Fruit fly (Drosophila melanogaster): Measurements from ENCODE around the gene mbm.

dm6 chr2L:224599-225385, 48.7 kb downstream of the mbm start:
- TF ChIP-seq psq (optimal IDR thresholded peaks at IDR 0.05) (no peak), pan (optimal IDR thresholded peaks at IDR 0.05) (no peak), usp (GFP tag; optimal IDR thresholded peaks at IDR 0.05) (no peak), CG8478 (optimal IDR thresholded peaks at IDR 0.05) (no peak)
